Fruit fly (Drosophila melanogaster) whole organism, embryonic: ENCODE results near the gene Inx7.

ENCODE experiments used
- B-H1 ChIP-seq: fragments of 200-800 bp; sonication (Bioruptor generic); IDR thresholded peaks from 3 replicates; pipeline ENCODE4 v1.3.6; 2022; ENCODE audit warnings: missing biosample characterization, missing genetic modification characterization
- Bgb ChIP-seq: fragments of 200-800 bp; sonication (Bioruptor generic); IDR thresholded peaks from 2 replicates; pipeline ENCODE4 v1.3.6; 2022; ENCODE audit warnings: missing biosample characterization, missing genetic modification characterization; ENCODE audit not compliant: partially characterized antibody
- CG10209 ChIP-seq: fragments of 200-800 bp; sonication (Bioruptor generic); optimal IDR thresholded peaks from 3 replicates; lab custom pipeline; 2017; ENCODE audit warnings: missing biosample characterization, mild to moderate bottlenecking, missing genetic modification characterization, missing genetic modification reagents
- CG10462 ChIP-seq: fragments of 200-800 bp; sonication (Bioruptor generic); optimal IDR thresholded peaks from 2 replicates; lab custom pipeline; 2016; ENCODE audit warnings: missing biosample characterization, missing genetic modification characterization
- CG11456 ChIP-seq: fragments of 200-800 bp; sonication (Bioruptor generic); IDR thresholded peaks from 3 replicates; pipeline ENCODE4 v1.3.6; 2022; ENCODE audit warnings: missing biosample characterization, missing genetic modification characterization
- CG1233 ChIP-seq: fragments of 200-800 bp; sonication (Bioruptor generic); optimal IDR thresholded peaks from 4 replicates; lab custom pipeline; 2018; ENCODE audit warnings: missing biosample characterization, mild to moderate bottlenecking, missing genetic modification characterization
- CG12744 ChIP-seq: fragments of 200-800 bp; sonication (Bioruptor generic); optimal IDR thresholded peaks from 2 replicates; lab custom pipeline; 2016; ENCODE audit warnings: missing biosample characterization, missing genetic modification characterization
- CG12769 ChIP-seq: fragments of 200-800 bp; sonication (Bioruptor generic); optimal IDR thresholded peaks from 2 replicates; lab custom pipeline; 2019; ENCODE audit warnings: missing biosample characterization, mild to moderate bottlenecking, missing genetic modification characterization, moderate library complexity
- CG13624 ChIP-seq: fragments of 200-800 bp; sonication (Bioruptor generic); optimal IDR thresholded peaks from 2 replicates; lab custom pipeline; 2016; ENCODE audit warnings: missing biosample characterization, missing genetic modification characterization
- CG15514 ChIP-seq: fragments of 200-800 bp; sonication (Bioruptor generic); optimal IDR thresholded peaks from 3 replicates; lab custom pipeline; 2017; ENCODE audit warnings: missing biosample characterization, missing genetic modification characterization, mild to moderate bottlenecking, moderate library complexity, missing genetic modification reagents
- CG1792 ChIP-seq: fragments of 200-800 bp; sonication (Bioruptor generic); optimal IDR thresholded peaks from 2 replicates; lab custom pipeline; 2016; ENCODE audit warnings: missing biosample characterization, missing genetic modification characterization
- CG2129 ChIP-seq: fragments of 200-800 bp; sonication (Bioruptor generic); IDR thresholded peaks from 2 replicates; pipeline ENCODE4 v1.3.6; 2022; ENCODE audit warnings: missing biosample characterization, missing genetic modification characterization; ENCODE audit not compliant: partially characterized antibody
- CG3407 ChIP-seq: fragments of 200-800 bp; sonication (Bioruptor generic); optimal IDR thresholded peaks from 2 replicates; lab custom pipeline; 2018; ENCODE audit warnings: missing biosample characterization, mild to moderate bottlenecking, missing genetic modification characterization
- CG34224 ChIP-seq: fragments of 200-800 bp; sonication (Bioruptor generic); IDR thresholded peaks from 3 replicates; pipeline ENCODE4 v1.3.6; 2022; ENCODE audit warnings: missing biosample characterization, missing genetic modification characterization; ENCODE audit not compliant: partially characterized antibody
- CG9437 ChIP-seq: fragments of 200-800 bp; sonication (Bioruptor generic); optimal IDR thresholded peaks from 2 replicates; lab custom pipeline; 2018; ENCODE audit warnings: missing biosample characterization, mild to moderate bottlenecking, missing genetic modification characterization
- CG9797 ChIP-seq: fragments of 200-800 bp; sonication (Bioruptor generic); optimal IDR thresholded peaks from 3 replicates; lab custom pipeline; 2018; ENCODE audit warnings: missing biosample characterization, mild to moderate bottlenecking, missing genetic modification characterization
- Dip3 ChIP-seq: fragments of 200-800 bp; sonication (Bioruptor generic); optimal IDR thresholded peaks from 3 replicates; lab custom pipeline; 2016; ENCODE audit warnings: missing biosample characterization, missing genetic modification characterization
- Dp ChIP-seq: fragments of 200-800 bp; sonication (Bioruptor generic); optimal IDR thresholded peaks from 2 replicates; lab custom pipeline; 2018; ENCODE audit warnings: missing biosample characterization, mild to moderate bottlenecking, missing genetic modification characterization, moderate library complexity
- E2f2 ChIP-seq: fragments of 200-800 bp; sonication (Bioruptor generic); IDR thresholded peaks from 2 replicates; pipeline ENCODE4 v1.3.6; 2022; ENCODE audit warnings: missing biosample characterization, missing genetic modification characterization
- Fer2 ChIP-seq: fragments of 200-800 bp; sonication (Bioruptor generic); optimal IDR thresholded peaks from 2 replicates; lab custom pipeline; 2018; ENCODE audit warnings: missing biosample characterization, mild to moderate bottlenecking, missing genetic modification characterization, moderate library complexity
- Fer3 ChIP-seq: fragments of 200-800 bp; sonication (Bioruptor generic); optimal IDR thresholded peaks from 2 replicates; lab custom pipeline; 2018; ENCODE audit warnings: missing biosample characterization, mild to moderate bottlenecking, missing genetic modification characterization, moderate library complexity
- Lpt ChIP-seq: fragments of >200 bp; optimal IDR thresholded peaks from 2 replicates; lab custom pipeline; 2018; ENCODE audit warnings: missing biosample characterization, missing genetic modification characterization
- Mes4 ChIP-seq: fragments of 200-800 bp; sonication (Bioruptor generic); optimal IDR thresholded peaks from 2 replicates; lab custom pipeline; 2016; ENCODE audit warnings: missing biosample characterization, missing genetic modification characterization
- Mrtf ChIP-seq: fragments of 200-800 bp; sonication (Bioruptor generic); IDR thresholded peaks from 3 replicates; pipeline ENCODE4 v1.3.6; 2022; ENCODE audit warnings: missing biosample characterization, missing genetic modification characterization
- Poxn ChIP-seq: fragments of 200-800 bp; sonication (Bioruptor generic); IDR thresholded peaks from 2 replicates; pipeline ENCODE4 v1.3.6; 2022; ENCODE audit warnings: missing biosample characterization, missing genetic modification characterization
- Ptx1 ChIP-seq: fragments of 200-800 bp; sonication (Bioruptor generic); IDR thresholded peaks from 2 replicates; pipeline ENCODE4 v1.3.6; 2022; ENCODE audit warnings: missing biosample characterization, missing genetic modification characterization
- ara ChIP-seq: fragments of 200-800 bp; sonication (Bioruptor generic); IDR thresholded peaks from 2 replicates; pipeline ENCODE4 v1.3.6; 2022; ENCODE audit warnings: missing biosample characterization, missing genetic modification characterization
- br ChIP-seq: fragments of >200 bp; optimal IDR thresholded peaks from 2 replicates; lab custom pipeline; 2017
- cwo ChIP-seq: fragments of 200-800 bp; sonication (Bioruptor generic); optimal IDR thresholded peaks from 3 replicates; lab custom pipeline; 2017; ENCODE audit warnings: missing biosample characterization, missing genetic modification characterization, mild to moderate bottlenecking, moderate library complexity, missing genetic modification reagents
- da ChIP-seq: fragments of 200-800 bp; sonication (Bioruptor generic); optimal IDR thresholded peaks from 2 replicates; lab custom pipeline; 2016; ENCODE audit warnings: missing biosample characterization, missing genetic modification characterization
- emc ChIP-seq: fragments of 200-800 bp; sonication (Bioruptor generic); optimal IDR thresholded peaks from 2 replicates; lab custom pipeline; 2016; ENCODE audit warnings: missing biosample characterization, missing genetic modification characterization
- en ChIP-seq: fragments of 200-800 bp; sonication (Bioruptor generic); optimal IDR thresholded peaks from 2 replicates; lab custom pipeline; 2016; ENCODE audit warnings: missing biosample characterization, missing genetic modification characterization
- fd3F ChIP-seq: fragments of 200-800 bp; sonication (Bioruptor generic); optimal IDR thresholded peaks from 2 replicates; lab custom pipeline; 2018; ENCODE audit warnings: missing biosample characterization, mild to moderate bottlenecking, missing genetic modification characterization, moderate library complexity
- gfzf ChIP-seq: fragments of 200-800 bp; sonication (Bioruptor generic); optimal IDR thresholded peaks from 2 replicates; lab custom pipeline; 2016; ENCODE audit warnings: missing biosample characterization, mild to moderate bottlenecking, missing genetic modification characterization, moderate library complexity
- grau ChIP-seq: fragments of 200-800 bp; optimal IDR thresholded peaks from 3 replicates; lab custom pipeline; 2019; ENCODE audit warnings: missing biosample characterization, mild to moderate bottlenecking, missing genetic modification characterization, moderate library complexity
- lmd ChIP-seq: fragments of 200-800 bp; sonication (Bioruptor generic); IDR thresholded peaks from 2 replicates; pipeline ENCODE4 v1.3.6; 2022; ENCODE audit warnings: missing biosample characterization, missing genetic modification characterization
- luna ChIP-seq: fragments of 200-800 bp; sonication (Bioruptor generic); optimal IDR thresholded peaks from 2 replicates; lab custom pipeline; 2016; ENCODE audit warnings: missing biosample characterization, missing genetic modification characterization
- otp ChIP-seq: fragments of 200-800 bp; sonication (Bioruptor generic); IDR thresholded peaks from 3 replicates; pipeline ENCODE4, ENCODE4 v1.3.6; 2022; ENCODE audit warnings: missing biosample characterization, missing genetic modification characterization
- pfk ChIP-seq: fragments of 200-800 bp; sonication (Bioruptor generic); optimal IDR thresholded peaks from 2 replicates; lab custom pipeline; 2018; ENCODE audit warnings: missing biosample characterization, mild to moderate bottlenecking, missing genetic modification characterization, moderate library complexity
- psq ChIP-seq: fragments of 200-800 bp; sonication (Bioruptor generic); optimal IDR thresholded peaks from 2 replicates; lab custom pipeline; 2017; ENCODE audit warnings: missing biosample characterization, missing genetic modification characterization
- pzg ChIP-seq: fragments of 200-800 bp; sonication (Bioruptor generic); optimal IDR thresholded peaks from 3 replicates; lab custom pipeline; 2018; ENCODE audit warnings: missing biosample characterization, mild to moderate bottlenecking, missing genetic modification characterization, moderate library complexity
- ranshi ChIP-seq: fragments of 200-800 bp; sonication (Bioruptor generic); IDR thresholded peaks from 2 replicates; pipeline ENCODE4 v1.3.6; 2022; ENCODE audit warnings: missing biosample characterization, missing genetic modification characterization
- sima ChIP-seq: fragments of 200-800 bp; sonication (Bioruptor generic); optimal IDR thresholded peaks from 2 replicates; lab custom pipeline; 2016; ENCODE audit warnings: missing biosample characterization, missing genetic modification characterization
- slp2 ChIP-seq: fragments of 200-800 bp; sonication (Bioruptor generic); optimal IDR thresholded peaks from 2 replicates; lab custom pipeline; 2016; ENCODE audit warnings: missing biosample characterization, missing genetic modification characterization
- sob ChIP-seq: fragments of 200-800 bp; sonication (Bioruptor generic); IDR thresholded peaks from 2 replicates; pipeline ENCODE4 v1.3.6; 2022; ENCODE audit warnings: missing biosample characterization, missing genetic modification characterization
- sr ChIP-seq: fragments of 200-800 bp; sonication (Bioruptor generic); IDR thresholded peaks from 3 replicates; pipeline ENCODE4 v1.3.6; 2022; ENCODE audit warnings: missing biosample characterization, missing genetic modification characterization
- tgo ChIP-seq: fragments of 200-800 bp; sonication (Bioruptor generic); IDR thresholded peaks from 3 replicates; pipeline ENCODE4 v1.3.6; 2022; ENCODE audit warnings: missing biosample characterization, missing genetic modification characterization
- tll ChIP-seq, 2 experiments: fragments of 200-800 bp in 1 of 2; fragments of >200 bp in 1 of 2; sonication (Bioruptor generic) in 1 of 2; optimal IDR thresholded peaks; 2 replicates each; lab custom pipeline; 2017 to 2019; ENCODE audit warnings: missing biosample characterization in 2 of 2, missing genetic modification characterization in 2 of 2, mild to moderate bottlenecking in 1 of 2, moderate library complexity in 1 of 2
- unpg ChIP-seq: fragments of 200-800 bp; sonication (Bioruptor generic); optimal IDR thresholded peaks from 3 replicates; lab custom pipeline; 2018; ENCODE audit warnings: missing biosample characterization, mild to moderate bottlenecking, missing genetic modification characterization, moderate library complexity
- vfl ChIP-seq: fragments of 200-800 bp; sonication (Bioruptor generic); optimal IDR thresholded peaks from 2 replicates; lab custom pipeline; 2016; ENCODE audit warnings: missing biosample characterization, missing genetic modification characterization
- vvl ChIP-seq: fragments of 200-800 bp; sonication (Bioruptor generic); IDR thresholded peaks from 2 replicates; pipeline ENCODE4 v1.3.6; 2022; ENCODE audit warnings: missing biosample characterization, missing genetic modification characterization

Gene Inx7

DNA sequence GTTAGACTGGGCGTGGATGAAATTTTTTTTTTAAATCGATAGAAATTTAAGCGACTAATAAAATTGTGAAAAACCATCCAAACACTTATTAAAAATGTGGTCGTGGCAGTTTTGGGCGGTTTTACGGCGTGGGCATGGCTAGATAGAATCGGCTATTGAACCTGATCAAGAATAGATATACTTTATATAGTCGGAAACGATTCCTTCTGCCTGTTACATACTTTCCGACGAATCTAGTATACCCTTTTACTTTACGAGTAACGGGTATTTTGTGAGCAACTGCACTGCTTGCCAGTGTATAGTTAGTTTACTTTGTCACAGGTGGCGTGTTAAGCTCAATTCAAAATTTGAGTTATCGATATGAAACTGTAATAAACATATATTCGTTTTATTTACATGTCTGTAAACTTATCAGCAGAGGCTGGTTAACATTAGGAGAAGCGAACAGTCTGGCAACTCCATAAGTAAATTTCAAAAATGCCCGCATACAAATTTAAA lies 21.6 kb upstream of the Inx7 start (continued):
- TF ChIP-seq CG11456 (GFP tag; lab: Robert Waterston, UW) (peak; percentile 68; the same call in 2 of the 3 replicates), grau (tag; lab: Kevin White, UChicago) (peak; percentile 40), Dip3 (peak; percentile 20), ranshi (peak; percentile 31; the same call in 1 of the 2 replicates), CG1233 (GFP tag; lab: Kevin White, UChicago) (peak; percentile 18), Poxn (no peak), luna (peak; percentile 4), vfl (GFP tag; lab: Kevin White, UChicago) (no peak), fd3F (GFP tag; lab: Kevin White, UChicago) (no peak), CG12769 (tag; lab: Kevin White, UChicago) (peak; percentile 58), ara (GFP tag; lab: Robert Waterston, UW) (no peak; the same call in none of the 2 replicates), unpg (GFP tag; lab: Kevin White, UChicago) (peak; percentile 30), CG1792 (GFP tag; lab: Kevin White, UChicago) (no peak), Dp (GFP tag; lab: Kevin White, UChicago) (peak; percentile 89), sima (GFP tag; lab: Kevin White, UChicago) (peak; percentile 43), CG10209 (peak; percentile 14), Fer2 (tag; lab: Kevin White, UChicago) (no peak), sob (GFP tag; lab: Robert Waterston, UW) (peak; percentile 59), CG15514 (GFP tag; lab: Kevin White, UChicago) (peak; percentile 46), cwo (peak; percentile 17), CG9437 (GFP tag; lab: Kevin White, UChicago) (peak; percentile 8), CG34224 (GFP tag; lab: Robert Waterston, UW) (peak; percentile 69), slp2 (GFP tag; lab: Kevin White, UChicago) (no peak), Lpt (GFP tag; lab: Kevin White, UChicago) (no peak), CG10462 (GFP tag; lab: Kevin White, UChicago) (no peak), CG12744 (GFP tag; lab: Kevin White, UChicago) (no peak), pfk (GFP tag; lab: Kevin White, UChicago) (no peak), tgo (GFP tag; lab: Robert Waterston, UW) (peak; percentile 43; the same call in 2 of the 3 replicates), B-H1 (GFP tag; lab: Robert Waterston, UW) (no peak; the same call in 2 of the 3 replicates), psq (GFP tag; lab: Kevin White, UChicago) (no peak), en (GFP tag; lab: Kevin White, UChicago) (peak; percentile 44), br (no peak), CG2129 (GFP tag; lab: Robert Waterston, UW) (0 out of 2 replicates have a peak, but pooled peaks have one; percentile 23), CG3407 (GFP tag; lab: Kevin White, UChicago) (no peak), sr (GFP tag; lab: Robert Waterston, UW) (0 out of 3 replicates have a peak, but pooled peaks have one; percentile 18), Fer3 (peak; percentile 14), CG9797 (GFP tag; lab: Kevin White, UChicago) (no peak), E2f2 (GFP tag; lab: Robert Waterston, UW) (peak; percentile 94), tll (GFP tag; optimal IDR thresholded peaks at IDR 0.05; lab: Kevin White, UChicago) (no peak), Bgb (GFP tag; lab: Robert Waterston, UW) (peak; percentile 85), vvl (GFP tag; lab: Robert Waterston, UW) (peak; percentile 74), Mrtf (GFP tag; lab: Robert Waterston, UW) (peak; percentile 59; the same call in 1 of the 3 replicates), otp (GFP tag; lab: Robert Waterston, UW) (no peak), CG13624 (GFP tag; lab: Kevin White, UChicago) (peak; percentile 56), pzg (GFP tag; lab: Kevin White, UChicago) (peak; percentile 80), Mes4 (GFP tag; lab: Kevin White, UChicago) (no peak), da (GFP tag; lab: Kevin White, UChicago) (no peak), Ptx1 (peak; percentile 57), lmd (GFP tag; lab: Robert Waterston, UW) (peak; percentile 66), emc (GFP tag; lab: Kevin White, UChicago) (no peak), gfzf (peak; percentile 27)
